Worm (Caenorhabditis elegans): Measurements from ENCODE around the gene pals-17.

The pals-17 gene

DNA sequence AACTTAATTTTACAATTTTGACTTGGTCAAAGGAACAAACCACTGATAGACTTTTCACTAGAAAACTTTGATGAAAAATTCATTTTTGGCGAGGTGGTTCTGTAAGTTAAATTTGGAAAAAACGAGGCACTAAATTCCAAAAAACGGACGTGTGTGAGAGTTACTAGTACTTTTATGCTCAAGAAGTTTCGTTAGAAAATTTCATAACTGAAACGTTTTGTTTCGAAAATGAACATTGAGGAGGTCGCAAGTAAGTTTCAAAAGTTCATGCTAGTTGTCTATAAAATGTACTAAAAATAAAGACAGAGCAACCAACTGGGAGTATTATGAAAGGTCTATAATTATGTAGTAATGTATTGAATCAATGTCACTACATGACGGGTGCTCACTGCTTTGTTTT is at the start of gene pals-17:
Gene pals-17, minus strand, starts transcription at position 101 of the 400 bp plus-strand sequence.
- no peak for TF ChIP-seq tbx-37 (GFP tag; conservative IDR thresholded peaks at IDR 0.05)
- TF ChIP-seq ama-1 (optimal IDR thresholded peaks at IDR 0.05): no peak
- TF ChIP-seq tra-4 (tag; optimal IDR thresholded peaks at IDR 0.05): no peak
- TF ChIP-seq ceh-13 (GFP tag; optimal IDR thresholded peaks at IDR 0.05): no peak
- TF ChIP-seq hnd-1 (tag; optimal IDR thresholded peaks at IDR 0.05): no peak
- TF ChIP-seq sea-1 (GFP tag; conservative IDR thresholded peaks at IDR 0.05): no peak
- TF ChIP-seq aly-1 (tag; optimal IDR thresholded peaks at IDR 0.05): no peak
- TF ChIP-seq hmbx-1 (tag; optimal IDR thresholded peaks at IDR 0.05): no peak
- TF ChIP-seq ceh-36 (tag; optimal IDR thresholded peaks at IDR 0.05): no peak
- no peak for TF ChIP-seq B0310.2 (tag; optimal IDR thresholded peaks at IDR 0.05)
- TF ChIP-seq scrt-1 (GFP tag; IDR thresholded peaks at IDR 0.05): no peak
- TF ChIP-seq pes-1 (GFP tag; IDR thresholded peaks at IDR 0.05): no peak
- no peak for TF ChIP-seq tbx-11 (GFP tag; IDR thresholded peaks at IDR 0.05)
- no peak for TF ChIP-seq hmg-4 (GFP tag; optimal IDR thresholded peaks at IDR 0.05)
- TF ChIP-seq F13C5.2 (tag; optimal IDR thresholded peaks at IDR 0.05): no peak
- no peak for TF ChIP-seq flt-1 (GFP tag; IDR thresholded peaks at IDR 0.05)
- TF ChIP-seq ets-7 (tag; optimal IDR thresholded peaks at IDR 0.05): no peak

DNA sequence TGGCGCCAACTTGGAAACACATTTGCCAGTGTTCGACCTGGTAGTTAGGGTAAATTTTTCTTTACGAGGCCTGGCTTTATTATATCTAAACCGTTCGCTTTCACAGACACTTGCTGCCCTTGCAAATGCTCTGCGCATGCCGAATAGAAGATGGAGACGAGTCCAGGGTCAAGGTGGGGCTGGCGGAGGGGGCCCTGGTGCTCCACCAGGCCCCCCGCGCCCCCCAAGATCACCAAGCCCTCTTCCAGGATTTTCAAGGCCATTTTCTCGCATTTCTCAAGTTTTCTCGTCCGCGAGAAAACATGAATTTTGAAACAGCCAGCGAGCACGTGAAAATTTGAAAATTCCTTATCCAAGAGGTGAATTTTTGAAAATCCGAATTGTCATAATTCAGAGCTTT is 48.0 kb upstream of the pals-17 start:
- TF ChIP-seq pes-1 (GFP tag; IDR thresholded peaks at IDR 0.05) (peak; percentile 55), ceh-13 (GFP tag; optimal IDR thresholded peaks at IDR 0.05) (no peak), ets-7 (tag; optimal IDR thresholded peaks at IDR 0.05) (no peak), scrt-1 (GFP tag; IDR thresholded peaks at IDR 0.05) (no peak), tbx-11 (GFP tag; IDR thresholded peaks at IDR 0.05) (no peak)

DNA sequence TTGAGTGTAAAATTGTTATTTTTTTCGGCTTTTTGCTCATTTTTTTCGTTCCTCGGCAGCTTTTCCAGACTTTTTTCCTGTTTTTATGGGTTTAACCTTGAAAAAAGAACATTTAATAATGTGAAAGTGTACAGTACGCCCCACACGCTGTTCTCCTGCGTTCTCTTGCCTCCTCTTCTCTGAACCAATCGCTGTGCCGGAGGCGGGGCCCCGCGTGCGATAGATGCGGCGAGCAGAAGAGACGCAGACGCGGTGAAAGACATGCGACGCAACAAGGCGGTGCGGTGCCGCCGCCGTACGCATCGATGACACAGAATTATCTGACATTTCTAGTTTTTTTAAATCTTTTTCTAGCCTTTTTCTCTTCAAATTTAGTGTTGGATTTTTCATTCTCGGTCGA is 45.1 kb upstream of the pals-17 start:
- TF ChIP-seq tra-4 (tag; optimal IDR thresholded peaks at IDR 0.05) (no peak), ceh-13 (GFP tag; optimal IDR thresholded peaks at IDR 0.05) (no peak), F13C5.2 (tag; optimal IDR thresholded peaks at IDR 0.05) (no peak), hmg-4 (GFP tag; optimal IDR thresholded peaks at IDR 0.05) (no peak), ama-1 (optimal IDR thresholded peaks at IDR 0.05) (no peak), sea-1 (GFP tag; conservative IDR thresholded peaks at IDR 0.05) (no peak), scrt-1 (GFP tag; IDR thresholded peaks at IDR 0.05) (no peak), flt-1 (GFP tag; IDR thresholded peaks at IDR 0.05) (no peak), tbx-37 (GFP tag; conservative IDR thresholded peaks at IDR 0.05) (no peak), ceh-36 (tag; optimal IDR thresholded peaks at IDR 0.05) (no peak), B0310.2 (tag; optimal IDR thresholded peaks at IDR 0.05) (no peak), aly-1 (tag; optimal IDR thresholded peaks at IDR 0.05) (no peak), pes-1 (GFP tag; IDR thresholded peaks at IDR 0.05) (no peak), hnd-1 (tag; optimal IDR thresholded peaks at IDR 0.05) (no peak), ets-7 (tag; optimal IDR thresholded peaks at IDR 0.05) (no peak)

DNA sequence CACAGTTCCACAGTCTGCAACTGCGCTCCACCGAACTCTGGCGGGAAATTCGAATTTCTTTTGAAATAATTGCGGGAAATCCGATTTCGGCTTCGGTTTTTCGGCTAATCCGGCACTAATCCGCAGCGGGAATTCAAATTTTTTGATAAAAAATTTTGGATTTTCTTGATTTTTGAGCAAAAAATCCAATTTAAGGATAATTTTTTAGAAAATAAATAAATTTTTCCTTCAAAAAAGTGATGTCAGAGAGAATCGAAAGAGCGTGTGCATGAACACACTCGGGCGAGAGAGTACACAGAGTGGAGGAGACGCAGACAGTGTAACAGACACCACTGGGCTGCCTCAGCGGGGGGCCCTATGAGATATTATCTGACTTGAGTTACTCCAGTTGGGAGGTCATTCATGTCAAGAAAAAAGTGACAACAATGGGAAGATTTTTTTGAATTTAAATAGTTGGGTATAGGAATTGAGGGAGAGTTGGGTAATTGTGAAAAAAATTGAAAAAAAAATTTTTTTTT is 38.3 kb upstream of the pals-17 start:
- TF ChIP-seq sea-1 (GFP tag; conservative IDR thresholded peaks at IDR 0.05) (no peak), hnd-1 (tag; optimal IDR thresholded peaks at IDR 0.05) (no peak), hmbx-1 (tag; optimal IDR thresholded peaks at IDR 0.05) (no peak), ceh-36 (tag; optimal IDR thresholded peaks at IDR 0.05) (peak; percentile 45)

DNA sequence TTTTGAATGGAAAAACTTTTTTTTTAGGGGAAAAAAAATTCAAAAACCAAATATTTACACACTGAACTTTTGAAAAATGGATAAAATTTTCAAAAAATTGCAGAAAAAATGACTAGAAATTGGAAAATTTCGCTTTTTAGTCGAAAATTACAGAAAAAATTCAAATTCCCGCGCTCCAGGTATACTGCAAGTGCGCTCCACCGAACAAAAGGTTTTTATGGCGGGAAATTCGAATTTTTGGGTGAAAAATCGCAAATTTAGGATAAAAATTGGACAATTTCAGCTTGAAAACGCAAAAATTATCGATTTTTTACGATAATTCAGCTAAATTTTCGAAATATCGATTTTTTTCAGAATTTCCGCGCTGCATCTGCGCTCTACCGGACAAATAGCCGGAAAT is 37.6 kb upstream of the pals-17 start:
- no peak for TF ChIP-seq F13C5.2 (tag; optimal IDR thresholded peaks at IDR 0.05)
- TF ChIP-seq tra-4 (tag; optimal IDR thresholded peaks at IDR 0.05): no peak
- TF ChIP-seq hmg-4 (GFP tag; optimal IDR thresholded peaks at IDR 0.05): no peak
- no peak for TF ChIP-seq ceh-36 (tag; optimal IDR thresholded peaks at IDR 0.05)
- no peak for TF ChIP-seq scrt-1 (GFP tag; IDR thresholded peaks at IDR 0.05)
- no peak for TF ChIP-seq hmbx-1 (tag; optimal IDR thresholded peaks at IDR 0.05)

DNA sequence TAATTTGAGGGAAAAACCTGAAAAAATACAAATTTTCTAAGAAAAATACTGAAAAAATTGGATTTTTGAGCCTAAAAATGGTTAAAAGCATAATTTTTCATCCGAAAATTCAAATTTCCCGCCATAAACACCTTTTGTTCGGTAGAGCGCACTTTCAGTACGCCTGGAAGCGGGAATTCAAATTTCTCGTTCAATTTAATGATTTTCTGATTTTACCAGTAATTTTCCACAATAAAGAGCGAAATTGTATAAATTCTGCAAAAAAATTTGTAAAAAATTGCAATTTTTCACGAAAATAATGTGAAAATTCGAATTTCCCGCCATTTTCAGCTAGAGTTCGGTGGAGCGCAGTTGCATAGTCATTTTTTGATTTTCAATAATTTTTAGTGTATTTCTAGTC is 36.8 kb upstream of the pals-17 start:
- no peak for TF ChIP-seq flt-1 (GFP tag; IDR thresholded peaks at IDR 0.05)
- TF ChIP-seq F13C5.2 (tag; optimal IDR thresholded peaks at IDR 0.05): no peak
- no peak for TF ChIP-seq pes-1 (GFP tag; IDR thresholded peaks at IDR 0.05)
- TF ChIP-seq hmg-4 (GFP tag; optimal IDR thresholded peaks at IDR 0.05): no peak
- no peak for TF ChIP-seq ama-1 (optimal IDR thresholded peaks at IDR 0.05)
- no peak for TF ChIP-seq ceh-13 (GFP tag; optimal IDR thresholded peaks at IDR 0.05)
- TF ChIP-seq tbx-37 (GFP tag; conservative IDR thresholded peaks at IDR 0.05): no peak
- TF ChIP-seq ceh-36 (tag; optimal IDR thresholded peaks at IDR 0.05): no peak
- no peak for TF ChIP-seq B0310.2 (tag; optimal IDR thresholded peaks at IDR 0.05)
- no peak for TF ChIP-seq sea-1 (GFP tag; conservative IDR thresholded peaks at IDR 0.05)
- no peak for TF ChIP-seq hnd-1 (tag; optimal IDR thresholded peaks at IDR 0.05)
- no peak for TF ChIP-seq aly-1 (tag; optimal IDR thresholded peaks at IDR 0.05)
- TF ChIP-seq scrt-1 (GFP tag; IDR thresholded peaks at IDR 0.05): no peak
- TF ChIP-seq tbx-11 (GFP tag; IDR thresholded peaks at IDR 0.05): no peak
- TF ChIP-seq hmbx-1 (tag; optimal IDR thresholded peaks at IDR 0.05): no peak
- no peak for TF ChIP-seq tra-4 (tag; optimal IDR thresholded peaks at IDR 0.05)
- no peak for TF ChIP-seq ets-7 (tag; optimal IDR thresholded peaks at IDR 0.05)

DNA sequence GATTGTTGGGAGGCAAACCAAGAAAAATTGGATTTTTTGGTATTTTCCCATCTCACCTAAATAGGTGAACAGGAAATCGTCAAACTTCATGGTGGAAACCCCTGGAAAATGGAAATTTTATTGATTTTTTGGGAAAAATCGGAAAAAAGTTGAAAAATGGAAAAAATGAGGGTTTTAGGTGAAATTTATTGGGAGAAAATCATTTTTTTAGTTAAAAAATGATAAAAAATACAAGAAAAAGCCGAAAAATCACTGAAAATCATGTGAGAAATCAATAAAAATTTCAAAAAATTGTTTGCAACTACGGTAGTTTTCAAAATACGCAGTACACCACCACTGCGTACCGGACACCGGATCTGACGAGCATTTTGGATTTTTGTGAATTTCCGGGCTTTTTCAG is 35.5 kb upstream of the pals-17 start, which contains the start of gene lelo-2:
Gene lelo-2, minus strand, starts transcription at position 101 of the 400 bp plus-strand sequence.
- TF ChIP-seq ets-7 (tag; optimal IDR thresholded peaks at IDR 0.05) (no peak), flt-1 (GFP tag; IDR thresholded peaks at IDR 0.05) (no peak), tbx-11 (GFP tag; IDR thresholded peaks at IDR 0.05) (no peak), hnd-1 (tag; optimal IDR thresholded peaks at IDR 0.05) (no peak), ceh-36 (tag; optimal IDR thresholded peaks at IDR 0.05) (no peak), B0310.2 (tag; optimal IDR thresholded peaks at IDR 0.05) (no peak), ceh-13 (GFP tag; optimal IDR thresholded peaks at IDR 0.05) (no peak), scrt-1 (GFP tag; IDR thresholded peaks at IDR 0.05) (no peak), ama-1 (optimal IDR thresholded peaks at IDR 0.05) (no peak), aly-1 (tag; optimal IDR thresholded peaks at IDR 0.05) (no peak), tbx-37 (GFP tag; conservative IDR thresholded peaks at IDR 0.05) (no peak), F13C5.2 (tag; optimal IDR thresholded peaks at IDR 0.05) (no peak), pes-1 (GFP tag; IDR thresholded peaks at IDR 0.05) (no peak), tra-4 (tag; optimal IDR thresholded peaks at IDR 0.05) (no peak), hmbx-1 (tag; optimal IDR thresholded peaks at IDR 0.05) (no peak), hmg-4 (GFP tag; optimal IDR thresholded peaks at IDR 0.05) (no peak), sea-1 (GFP tag; conservative IDR thresholded peaks at IDR 0.05) (no peak)
